Worm (Caenorhabditis elegans) whole organism, L3 larva: ENCODE data around the gene Y76B12C.6.

Source experiments
- aly-2 ChIP-seq: fragments of 150-350 bp; optimal IDR thresholded peaks from 2 replicates; lab custom pipeline; 2014; ENCODE audit warnings: missing biosample characterization, missing genetic modification characterization
- ama-1 ChIP-seq: fragments of 150-350 bp; optimal IDR thresholded peaks from 2 replicates; lab custom pipeline; 2018
- ceh-16 ChIP-seq: sonication (generic microtip); optimal IDR thresholded peaks from 2 replicates; lab custom pipeline; 2017; ENCODE audit warnings: missing biosample characterization, missing genetic modification characterization
- lin-39 ChIP-seq: fragments of 150-350 bp; optimal IDR thresholded peaks from 2 replicates; lab custom pipeline; 2018; ENCODE audit warnings: missing biosample characterization, missing genetic modification reagents, missing genetic modification characterization
- lsy-12 ChIP-seq: sonication (generic microtip); optimal IDR thresholded peaks from 2 replicates; lab custom pipeline; 2016; ENCODE audit warnings: mild to moderate bottlenecking, missing genetic modification characterization, missing compliant biosample characterization
- nhr-11 ChIP-seq: fragments of 150-350 bp; optimal IDR thresholded peaks from 2 replicates; lab custom pipeline; 2014; ENCODE audit warnings: missing biosample characterization, missing genetic modification characterization
- nhr-28 ChIP-seq: fragments of 150-350 bp; optimal IDR thresholded peaks from 2 replicates; lab custom pipeline; 2014; ENCODE audit warnings: missing biosample characterization, missing genetic modification characterization
- nhr-77 ChIP-seq: fragments of 150-350 bp; optimal IDR thresholded peaks from 2 replicates; lab custom pipeline; 2014; ENCODE audit warnings: missing biosample characterization, missing genetic modification characterization
- pqm-1 ChIP-seq: fragments of 150-350 bp; optimal IDR thresholded peaks from 2 replicates; lab custom pipeline; 2017; ENCODE audit warnings: missing biosample characterization, missing genetic modification characterization, inconsistent platforms
- sea-2 ChIP-seq: fragments of 150-350 bp; sonication (generic microtip); optimal IDR thresholded peaks from 4 replicates; lab custom pipeline; 2014; ENCODE audit warnings: missing biosample characterization, missing genetic modification reagents, missing genetic modification characterization
- zag-1 ChIP-seq: fragments of 150-350 bp; optimal IDR thresholded peaks from 2 replicates; lab custom pipeline; 2014; ENCODE audit warnings: missing biosample characterization, missing genetic modification characterization
- ztf-11 ChIP-seq: fragments of 150-350 bp; optimal IDR thresholded peaks from 2 replicates; lab custom pipeline; 2014; ENCODE audit warnings: missing biosample characterization, missing genetic modification characterization

ce11 chrIV:1973372-1973771 is 7.8 kb upstream of the Y76B12C.6 start, which contains the start of gene Y76B12C.3:
- TF ChIP-seq pqm-1 (no peak), zag-1 (tag; lab: Kevin White, UChicago) (no peak), ztf-11 (no peak), nhr-77 (tag; lab: Kevin White, UChicago) (no peak), aly-2 (no peak), nhr-11 (tag; lab: Kevin White, UChicago) (no peak), sea-2 (no peak), nhr-28 (tag; lab: Kevin White, UChicago) (no peak), ceh-16 (tag; lab: Kevin White, UChicago) (no peak), lin-39 (tag; lab: Kevin White, UChicago) (no peak), lsy-12 (tag; lab: Kevin White, UChicago) (no peak), ama-1 (no peak)
